Fruit fly (Drosophila melanogaster): Measurements from ENCODE around the gene Fit1.

Gene Fit1

dm6 chr3L:4108072-4108843, 4.9 kb downstream of the Fit1 start, which contains the start of gene Ack:
TSS of gene Ack (plus strand) at chr3L:4108186.
- TF ChIP-seq CG7045 (GFP tag; optimal IDR thresholded peaks at IDR 0.05), result no peak
- no peak for TF ChIP-seq CG14711 (tag; optimal IDR thresholded peaks at IDR 0.05)
- TF ChIP-seq bab1 (GFP tag; optimal IDR thresholded peaks at IDR 0.05), result peak; percentile 76
- no peak for TF ChIP-seq kay (GFP tag; ENCODE audit: borderline replicate concordance)
- TF ChIP-seq CG5204 (GFP tag; optimal IDR thresholded peaks at IDR 0.05), result no peak
- TF ChIP-seq Mnt (GFP tag; optimal IDR thresholded peaks at IDR 0.05), result peak; percentile 79
- peak; percentile 16 for TF ChIP-seq toe (GFP tag; optimal IDR thresholded peaks at IDR 0.05)
- peak; percentile 58 for TF ChIP-seq cic (GFP tag; optimal IDR thresholded peaks at IDR 0.05)
- no peak for TF ChIP-seq ovo (GFP tag; optimal IDR thresholded peaks at IDR 0.05)
- peak; percentile 37 for TF ChIP-seq tj (GFP tag; optimal IDR thresholded peaks at IDR 0.05)
- no peak for TF ChIP-seq cnc (optimal IDR thresholded peaks at IDR 0.05)
- TF ChIP-seq CG7101 (tag; optimal IDR thresholded peaks at IDR 0.05), result no peak
- no peak for TF ChIP-seq CG33017 (tag; optimal IDR thresholded peaks at IDR 0.05)
- TF ChIP-seq CG1620 (GFP tag; optimal IDR thresholded peaks at IDR 0.05), result no peak
- TF ChIP-seq CG12768 (GFP tag; optimal IDR thresholded peaks at IDR 0.05), result peak; percentile 45
- no peak for TF ChIP-seq Crg-1 (GFP tag; optimal IDR thresholded peaks at IDR 0.05)
- peak; percentile 51 for TF ChIP-seq CG11617 (GFP tag; optimal IDR thresholded peaks at IDR 0.05)
- TF ChIP-seq pad (GFP tag; optimal IDR thresholded peaks at IDR 0.05), result no peak
- no peak for TF ChIP-seq Hr96 (GFP tag; optimal IDR thresholded peaks at IDR 0.05)
- TF ChIP-seq Clk (GFP tag; optimal IDR thresholded peaks at IDR 0.05), result peak; percentile 32

dm6 chr3L:4108844-4109494, 5.6 kb downstream of the Fit1 start:
- peak; percentile 38 for TF ChIP-seq CG7045 (GFP tag; optimal IDR thresholded peaks at IDR 0.05)
- peak; percentile 23 for TF ChIP-seq CG12768 (GFP tag; optimal IDR thresholded peaks at IDR 0.05)
- no peak for TF ChIP-seq cic (GFP tag; optimal IDR thresholded peaks at IDR 0.05)
- TF ChIP-seq toe (GFP tag; optimal IDR thresholded peaks at IDR 0.05), result no peak
- TF ChIP-seq CG11617 (GFP tag; optimal IDR thresholded peaks at IDR 0.05), result peak; percentile 31
- peak; percentile 68 for TF ChIP-seq bab1 (GFP tag; optimal IDR thresholded peaks at IDR 0.05)
- TF ChIP-seq pad (GFP tag; optimal IDR thresholded peaks at IDR 0.05), result peak; percentile 21
- TF ChIP-seq CG7101 (tag; optimal IDR thresholded peaks at IDR 0.05), result peak; percentile 16
- no peak for TF ChIP-seq ovo (GFP tag; optimal IDR thresholded peaks at IDR 0.05)
- peak; percentile 28 for TF ChIP-seq CG1620 (GFP tag; optimal IDR thresholded peaks at IDR 0.05)
- TF ChIP-seq CG14711 (tag; optimal IDR thresholded peaks at IDR 0.05), result peak; percentile 32
- TF ChIP-seq Crg-1 (GFP tag; optimal IDR thresholded peaks at IDR 0.05), result peak; percentile 21
- TF ChIP-seq CG33017 (tag; optimal IDR thresholded peaks at IDR 0.05), result peak; percentile 33
- TF ChIP-seq kay (GFP tag; ENCODE audit: borderline replicate concordance), result peak; percentile 42
- no peak for TF ChIP-seq Clk (GFP tag; optimal IDR thresholded peaks at IDR 0.05)
- no peak for TF ChIP-seq Mnt (GFP tag; optimal IDR thresholded peaks at IDR 0.05)

- TF ChIP-seq kay (GFP tag; ENCODE audit: borderline replicate concordance) (no peak), cnc (optimal IDR thresholded peaks at IDR 0.05) (no peak), ovo (GFP tag; optimal IDR thresholded peaks at IDR 0.05) (no peak), CG5204 (GFP tag; optimal IDR thresholded peaks at IDR 0.05) (no peak), CG1620 (GFP tag; optimal IDR thresholded peaks at IDR 0.05) (no peak), CG12768 (GFP tag; optimal IDR thresholded peaks at IDR 0.05) (no peak), Mnt (GFP tag; optimal IDR thresholded peaks at IDR 0.05) (no peak), tj (GFP tag; optimal IDR thresholded peaks at IDR 0.05) (no peak), Clk (GFP tag; optimal IDR thresholded peaks at IDR 0.05) (no peak), CG7045 (GFP tag; optimal IDR thresholded peaks at IDR 0.05) (no peak), bab1 (GFP tag; optimal IDR thresholded peaks at IDR 0.05) (no peak), CG33017 (tag; optimal IDR thresholded peaks at IDR 0.05) (no peak), cic (GFP tag; optimal IDR thresholded peaks at IDR 0.05) (no peak), CG14711 (tag; optimal IDR thresholded peaks at IDR 0.05) (no peak), CG7101 (tag; optimal IDR thresholded peaks at IDR 0.05) (no peak)
These were observed 6.8 kb downstream of the Fit1 start for dm6 chr3L:4110212-4110611.

- TF ChIP-seq CG14711 (tag; optimal IDR thresholded peaks at IDR 0.05) (no peak), kay (GFP tag; ENCODE audit: borderline replicate concordance) (peak; percentile 84)
These were observed 10.6 kb downstream of the Fit1 start for dm6 chr3L:4113998-4114397.

dm6 chr3L:4115107-4115506, 11.7 kb downstream of the Fit1 start:
- TF ChIP-seq Hr96 (GFP tag; optimal IDR thresholded peaks at IDR 0.05) (no peak), pad (GFP tag; optimal IDR thresholded peaks at IDR 0.05) (no peak)

dm6 chr3L:4115701-4116100, 12.3 kb downstream of the Fit1 start:
- TF ChIP-seq CG12768 (GFP tag; optimal IDR thresholded peaks at IDR 0.05) (no peak), pad (GFP tag; optimal IDR thresholded peaks at IDR 0.05) (peak; percentile 51)
